Fruit fly (Drosophila melanogaster) whole organism, embryonic: ENCODE results near the gene CG11771.
A peak's percentile ranks its signal among the peaks of the same experiment; 100 is the strongest.

Experiments
- Adf1 ChIP-seq: fragments of 200-800 bp; sonication (Bioruptor generic); IDR thresholded peaks from 2 replicates; pipeline ENCODE4 v1.3.6; 2022; ENCODE audit warnings: missing biosample characterization, missing genetic modification characterization
- B-H2 ChIP-seq: fragments of 200-800 bp; sonication (Bioruptor generic); optimal IDR thresholded peaks from 2 replicates; lab custom pipeline; 2018; ENCODE audit warnings: missing biosample characterization, mild to moderate bottlenecking, missing genetic modification characterization
- BtbVII ChIP-seq: fragments of 200-800 bp; sonication (Bioruptor generic); optimal IDR thresholded peaks from 3 replicates; lab custom pipeline; 2017; ENCODE audit warnings: missing biosample characterization, mild to moderate bottlenecking, missing genetic modification characterization
- CG11695 ChIP-seq: fragments of 200-800 bp; sonication (Bioruptor generic); IDR thresholded peaks from 3 replicates; pipeline ENCODE4 v1.3.6; 2022; ENCODE audit warnings: missing biosample characterization, missing genetic modification characterization
- CG12236 ChIP-seq: fragments of 200-800 bp; sonication (Bioruptor generic); optimal IDR thresholded peaks from 2 replicates; lab custom pipeline; 2016; ENCODE audit warnings: missing biosample characterization, missing genetic modification characterization
- CG12299 ChIP-seq: fragments of 200-800 bp; sonication (Bioruptor generic); optimal IDR thresholded peaks from 2 replicates; lab custom pipeline; 2018; ENCODE audit warnings: missing biosample characterization, mild to moderate bottlenecking, missing genetic modification characterization
- CG12942 ChIP-seq: fragments of 200-800 bp; sonication (Bioruptor generic); optimal IDR thresholded peaks from 3 replicates; lab custom pipeline; 2016; ENCODE audit warnings: missing biosample characterization, missing genetic modification characterization
- CG1603 ChIP-seq: fragments of 200-800 bp; sonication (Bioruptor generic); optimal IDR thresholded peaks from 2 replicates; lab custom pipeline; 2019; ENCODE audit warnings: missing biosample characterization, mild to moderate bottlenecking, missing genetic modification characterization, moderate library complexity
- CG17612 ChIP-seq: fragments of 200-800 bp; sonication (Bioruptor generic); IDR thresholded peaks from 2 replicates; pipeline ENCODE4 v1.3.6; 2022; ENCODE audit warnings: missing biosample characterization, missing genetic modification characterization
- CG2199 ChIP-seq: fragments of 200-800 bp; sonication (Bioruptor generic); IDR thresholded peaks from 3 replicates; pipeline ENCODE4 v1.3.6; 2022; ENCODE audit warnings: missing biosample characterization, missing genetic modification characterization
- CG32767 ChIP-seq: fragments of 200-800 bp; sonication (Bioruptor generic); IDR thresholded peaks from 2 replicates; pipeline ENCODE4 v1.3.6; 2022; ENCODE audit warnings: missing biosample characterization, missing genetic modification characterization
- CG33213 ChIP-seq: fragments of 200-800 bp; sonication (Bioruptor generic); optimal IDR thresholded peaks from 3 replicates; lab custom pipeline; 2016; ENCODE audit warnings: missing biosample characterization, missing genetic modification characterization
- CG33557 ChIP-seq: fragments of 200-800 bp; sonication (Bioruptor generic); optimal IDR thresholded peaks from 2 replicates; lab custom pipeline; 2019; ENCODE audit warnings: missing biosample characterization, mild to moderate bottlenecking, missing genetic modification characterization, moderate library complexity
- CG3407 ChIP-seq: fragments of 200-800 bp; sonication (Bioruptor generic); optimal IDR thresholded peaks from 2 replicates; lab custom pipeline; 2018; ENCODE audit warnings: missing biosample characterization, mild to moderate bottlenecking, missing genetic modification characterization
- CG3995 ChIP-seq: fragments of 200-800 bp; sonication (Bioruptor generic); optimal IDR thresholded peaks from 3 replicates; lab custom pipeline; 2016; ENCODE audit warnings: missing biosample characterization, missing genetic modification characterization
- CG4424 ChIP-seq: fragments of 200-800 bp; sonication (Bioruptor generic); optimal IDR thresholded peaks from 3 replicates; lab custom pipeline; 2016; ENCODE audit warnings: missing biosample characterization, missing genetic modification characterization
- CG8359 ChIP-seq: fragments of 200-800 bp; sonication (Bioruptor generic); optimal IDR thresholded peaks from 2 replicates; lab custom pipeline; 2017; ENCODE audit warnings: missing biosample characterization, mild to moderate bottlenecking, missing genetic modification characterization, borderline replicate concordance
- CG8388 ChIP-seq: fragments of 200-800 bp; sonication (Bioruptor generic); optimal IDR thresholded peaks from 2 replicates; lab custom pipeline; 2019; ENCODE audit warnings: missing biosample characterization, mild to moderate bottlenecking, missing genetic modification characterization, moderate library complexity
- CG9215 ChIP-seq: fragments of 200-800 bp; sonication (Bioruptor generic); IDR thresholded peaks from 2 replicates; pipeline ENCODE4 v1.3.6; 2022; ENCODE audit warnings: missing biosample characterization, missing genetic modification characterization
- CG9797 ChIP-seq: fragments of 200-800 bp; sonication (Bioruptor generic); optimal IDR thresholded peaks from 3 replicates; lab custom pipeline; 2018; ENCODE audit warnings: missing biosample characterization, mild to moderate bottlenecking, missing genetic modification characterization
- Dip3 ChIP-seq: fragments of 200-800 bp; sonication (Bioruptor generic); optimal IDR thresholded peaks from 3 replicates; lab custom pipeline; 2016; ENCODE audit warnings: missing biosample characterization, missing genetic modification characterization
- Meics ChIP-seq: fragments of 200-800 bp; sonication (Bioruptor generic); optimal IDR thresholded peaks from 2 replicates; lab custom pipeline; 2017; ENCODE audit warnings: missing biosample characterization, mild to moderate bottlenecking, missing genetic modification characterization
- Mes4 ChIP-seq: fragments of 200-800 bp; sonication (Bioruptor generic); optimal IDR thresholded peaks from 2 replicates; lab custom pipeline; 2016; ENCODE audit warnings: missing biosample characterization, missing genetic modification characterization
- NfI ChIP-seq: fragments of 200-800 bp; sonication (Bioruptor generic); optimal IDR thresholded peaks from 3 replicates; lab custom pipeline; 2018; ENCODE audit warnings: missing biosample characterization, mild to moderate bottlenecking, missing genetic modification characterization, moderate library complexity
- Oaz ChIP-seq: fragments of 200-800 bp; sonication (Bioruptor generic); IDR thresholded peaks from 2 replicates; pipeline ENCODE4 v1.3.6; 2022; ENCODE audit warnings: missing biosample characterization, missing genetic modification characterization
- Side ChIP-seq: fragments of 200-800 bp; sonication (Bioruptor generic); optimal IDR thresholded peaks from 2 replicates; lab custom pipeline; 2016; ENCODE audit warnings: missing biosample characterization, missing genetic modification characterization
- Sry-δ ChIP-seq: fragments of 200-800 bp; sonication (Bioruptor generic); optimal IDR thresholded peaks from 2 replicates; lab custom pipeline; 2016; ENCODE audit warnings: missing biosample characterization, missing genetic modification characterization
- Tbp ChIP-seq: fragments of >200 bp; optimal IDR thresholded peaks from 2 replicates; lab custom pipeline; 2018; ENCODE audit warnings: missing biosample characterization, missing genetic modification characterization
- Trl ChIP-seq, 3 experiments: fragments of >200 bp in 2 of 3; fragments of 200-800 bp in 1 of 3; sonication (Bioruptor generic) in 1 of 3; optimal IDR thresholded peaks; 2 replicates in 1 of 3; 3 replicates in 2 of 3; lab custom pipeline; 2016 to 2017; ENCODE audit warnings: missing biosample characterization in 1 of 3, missing genetic modification characterization in 1 of 3
- fu2 ChIP-seq: fragments of 200-800 bp; sonication (Bioruptor generic); optimal IDR thresholded peaks from 2 replicates; lab custom pipeline; 2016; ENCODE audit warnings: missing biosample characterization, missing genetic modification characterization
- gcm ChIP-seq: fragments of 200-800 bp; sonication (Bioruptor generic); optimal IDR thresholded peaks from 2 replicates; lab custom pipeline; 2019; ENCODE audit warnings: missing biosample characterization, mild to moderate bottlenecking, missing genetic modification characterization, moderate library complexity
- jumu ChIP-seq: fragments of 200-800 bp; sonication (Bioruptor generic); optimal IDR thresholded peaks from 3 replicates; lab custom pipeline; 2016; ENCODE audit warnings: missing biosample characterization, missing genetic modification characterization
- lbe ChIP-seq: fragments of 200-800 bp; sonication (Bioruptor generic); optimal IDR thresholded peaks from 2 replicates; lab custom pipeline; 2016; ENCODE audit warnings: missing biosample characterization, mild to moderate bottlenecking, missing genetic modification characterization
- lilli ChIP-seq: fragments of 200-800 bp; sonication (Bioruptor generic); optimal IDR thresholded peaks from 3 replicates; lab custom pipeline; 2016; ENCODE audit warnings: missing biosample characterization, missing genetic modification characterization
- lov ChIP-seq, 2 experiments: fragments of 200-800 bp in 1 of 2; fragments of >200 bp in 1 of 2; sonication (Bioruptor generic) in 1 of 2; IDR thresholded peaks in 1 of 2; optimal IDR thresholded peaks in 1 of 2; 2 replicates in 1 of 2; 3 replicates in 1 of 2; pipeline versions ENCODE4 v1.3.6 to Lab custom; 2017 to 2022; ENCODE audit warnings: missing biosample characterization in 1 of 2, missing genetic modification characterization in 1 of 2
- oc ChIP-seq: fragments of 200-800 bp; sonication (Bioruptor generic); optimal IDR thresholded peaks from 2 replicates; lab custom pipeline; 2018; ENCODE audit warnings: missing biosample characterization, mild to moderate bottlenecking, missing genetic modification characterization, moderate library complexity
- onecut ChIP-seq: fragments of 200-800 bp; sonication (Bioruptor generic); IDR thresholded peaks from 2 replicates; pipeline ENCODE4 v1.3.6; 2022; ENCODE audit warnings: missing biosample characterization, missing genetic modification characterization
- pb ChIP-seq: fragments of 200-800 bp; sonication (Bioruptor generic); optimal IDR thresholded peaks from 3 replicates; lab custom pipeline; 2016; ENCODE audit warnings: missing biosample characterization, missing genetic modification characterization
- pita ChIP-seq: fragments of 200-800 bp; sonication (Bioruptor generic); optimal IDR thresholded peaks from 2 replicates; lab custom pipeline; 2017; ENCODE audit warnings: missing biosample characterization, mild to moderate bottlenecking, missing genetic modification characterization
- sens ChIP-seq: fragments of 200-800 bp; sonication (Bioruptor generic); peaks from one replicate; lab custom pipeline; 2016; ENCODE audit warnings: missing biosample characterization, missing genetic modification characterization
- sim ChIP-seq: fragments of 200-800 bp; sonication (Bioruptor generic); IDR thresholded peaks from 2 replicates; pipeline ENCODE4 v1.3.6; 2022; ENCODE audit warnings: missing biosample characterization, missing genetic modification characterization
- sima ChIP-seq: fragments of 200-800 bp; sonication (Bioruptor generic); optimal IDR thresholded peaks from 2 replicates; lab custom pipeline; 2016; ENCODE audit warnings: missing biosample characterization, missing genetic modification characterization
- sna ChIP-seq: fragments of 200-800 bp; sonication (Bioruptor generic); IDR thresholded peaks from 2 replicates; pipeline ENCODE4 v1.3.6; 2022; ENCODE audit warnings: missing biosample characterization, missing genetic modification characterization; ENCODE audit not compliant: partially characterized antibody
- sqz ChIP-seq: fragments of 200-800 bp; sonication (Bioruptor generic); optimal IDR thresholded peaks from 3 replicates; lab custom pipeline; 2018; ENCODE audit warnings: missing biosample characterization, mild to moderate bottlenecking, missing genetic modification characterization

CG11771 gene

dm6 chr3R:24917814-24918636 lies 13.8 kb upstream of the CG11771 start, which contains the start of the genes PIG-S, sud1 and CG11168 (continued):
- TF ChIP-seq Oaz (GFP tag; lab: Robert Waterston, UW) (peak; percentile 17; the same call in 1 of the 2 replicates), lbe (GFP tag; lab: Kevin White, UChicago) (no peak), CG3995 (GFP tag; lab: Kevin White, UChicago) (peak; percentile 60), onecut (no peak), CG12236 (no peak), CG9797 (GFP tag; lab: Kevin White, UChicago) (peak; percentile 20), CG33213 (no peak), sens (GFP tag; lab: Kevin White, UChicago) (no peak), CG8359 (GFP tag; lab: Kevin White, UChicago) (no peak), sima (GFP tag; lab: Kevin White, UChicago) (no peak), jumu (no peak), Meics (peak; percentile 65), lilli (GFP tag; lab: Kevin White, UChicago) (peak; percentile 17), CG12942 (peak; percentile 50), oc (tag; lab: Kevin White, UChicago) (no peak), NfI (GFP tag; lab: Kevin White, UChicago) (peak; percentile 57), CG2199 (GFP tag; lab: Robert Waterston, UW) (no peak), CG11695 (GFP tag; lab: Robert Waterston, UW) (no peak), Trl (optimal IDR thresholded peaks at IDR 0.05; lab: Kevin White, UChicago) (no peak), Trl (GFP tag; optimal IDR thresholded peaks at IDR 0.05; lab: Kevin White, UChicago) (no peak), CG33557 (GFP tag; lab: Kevin White, UChicago) (peak; percentile 38), CG17612 (GFP tag; lab: Robert Waterston, UW) (no peak), lov (optimal IDR thresholded peaks at IDR 0.05; lab: Kevin White, UChicago) (no peak), lov (GFP tag; IDR thresholded peaks at IDR 0.05; lab: Robert Waterston, UW) (0 out of 3 replicates have a peak, but pooled peaks have one; percentile 23), BtbVII (GFP tag; lab: Kevin White, UChicago) (no peak), Sry-δ (GFP tag; lab: Kevin White, UChicago) (peak; percentile 85), CG3407 (GFP tag; lab: Kevin White, UChicago) (no peak), pita (GFP tag; lab: Kevin White, UChicago) (no peak), CG1603 (tag; lab: Kevin White, UChicago) (peak; percentile 29), pb (GFP tag; lab: Kevin White, UChicago) (no peak), CG12299 (tag; lab: Kevin White, UChicago) (no peak), Side (GFP tag; lab: Kevin White, UChicago) (no peak), CG8388 (GFP tag; lab: Kevin White, UChicago) (peak; percentile 50), Mes4 (GFP tag; lab: Kevin White, UChicago) (no peak), CG9215 (GFP tag; lab: Robert Waterston, UW) (peak; percentile 69), sqz (peak; percentile 79), fu2 (GFP tag; lab: Kevin White, UChicago) (no peak), sim (GFP tag; lab: Robert Waterston, UW) (no peak), sna (GFP tag; lab: Robert Waterston, UW) (peak; percentile 91), CG4424 (peak; percentile 53), B-H2 (GFP tag; lab: Kevin White, UChicago) (no peak), CG32767 (GFP tag; lab: Robert Waterston, UW) (0 out of 2 replicates have a peak, but pooled peaks have one; percentile 28), Tbp (GFP tag; lab: Kevin White, UChicago) (no peak), Dip3 (no peak), Adf1 (GFP tag; lab: Robert Waterston, UW) (peak; percentile 36; the same call in 1 of the 2 replicates), gcm (GFP tag; lab: Kevin White, UChicago) (no peak)
